Fruit fly (Drosophila melanogaster): ENCODE results near the gene kay.

The kay gene

DNA sequence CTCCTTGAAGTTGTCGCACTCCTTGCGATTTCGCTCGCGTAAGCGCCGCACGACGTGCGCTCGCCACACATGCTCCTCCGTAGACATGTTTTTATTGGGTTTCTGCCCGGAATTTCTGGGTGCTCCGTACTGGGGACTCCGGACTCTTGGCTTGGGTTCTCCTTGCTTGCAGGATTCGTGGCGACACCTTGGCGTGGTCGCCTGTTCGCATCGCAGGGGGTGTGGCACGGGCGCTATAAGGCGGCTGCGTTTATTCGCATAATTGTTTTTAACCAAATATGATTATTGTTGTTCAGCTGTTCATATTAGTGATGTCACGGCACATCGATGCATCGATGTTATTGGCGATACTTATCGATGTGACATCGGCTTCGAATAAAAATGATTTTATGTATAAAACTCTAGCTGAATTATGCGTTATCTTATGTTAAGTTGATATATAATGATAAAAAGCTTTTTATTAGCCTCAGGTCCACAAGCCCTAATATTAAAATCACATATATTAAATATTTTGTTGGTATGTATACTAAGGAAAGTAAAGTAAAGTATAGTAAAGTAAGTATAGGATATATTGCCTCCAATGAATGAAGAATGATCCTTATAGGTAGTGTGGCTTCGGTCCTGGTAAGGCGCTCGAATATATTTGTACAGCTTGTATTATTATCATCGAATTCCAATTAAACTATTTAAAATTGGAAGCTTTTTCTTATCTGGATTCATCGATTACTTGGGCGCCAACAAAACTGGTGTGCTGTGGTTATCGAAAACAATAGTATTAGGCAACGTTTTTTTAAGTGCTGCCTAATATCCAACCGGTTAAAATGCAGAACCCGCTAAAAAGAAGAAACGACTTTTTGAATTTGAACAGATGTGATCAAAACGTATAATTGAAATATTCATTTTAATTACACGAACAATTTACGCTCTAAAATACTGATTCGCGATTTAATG lies 69.2 kb downstream of the kay start, which contains the start of gene Atg16:
Atg16 (minus strand) TSS at position 343 of the 951 bp plus-strand sequence.
- peak; percentile 7 for TF ChIP-seq bab1 (GFP tag; optimal IDR thresholded peaks at IDR 0.05)
- TF ChIP-seq kay (GFP tag; ENCODE audit: borderline replicate concordance), result peak; percentile 49
- TF ChIP-seq pad (GFP tag; optimal IDR thresholded peaks at IDR 0.05), result peak; percentile 50
- TF ChIP-seq tj (GFP tag; optimal IDR thresholded peaks at IDR 0.05), result no peak
- TF ChIP-seq Crg-1 (GFP tag; optimal IDR thresholded peaks at IDR 0.05), result peak; percentile 27
- peak; percentile 19 for TF ChIP-seq CG11617 (GFP tag; optimal IDR thresholded peaks at IDR 0.05)
- no peak for TF ChIP-seq ovo (GFP tag; optimal IDR thresholded peaks at IDR 0.05)
- no peak for TF ChIP-seq Mnt (GFP tag; optimal IDR thresholded peaks at IDR 0.05)
- TF ChIP-seq cic (GFP tag; optimal IDR thresholded peaks at IDR 0.05), result no peak
- peak; percentile 50 for TF ChIP-seq CG1620 (GFP tag; optimal IDR thresholded peaks at IDR 0.05)
- no peak for TF ChIP-seq Hr96 (GFP tag; optimal IDR thresholded peaks at IDR 0.05)
- no peak for TF ChIP-seq CG14711 (tag; optimal IDR thresholded peaks at IDR 0.05)
- no peak for TF ChIP-seq CG33017 (tag; optimal IDR thresholded peaks at IDR 0.05)
- no peak for TF ChIP-seq CG7045 (GFP tag; optimal IDR thresholded peaks at IDR 0.05)
- TF ChIP-seq Clk (GFP tag; optimal IDR thresholded peaks at IDR 0.05), result no peak
- no peak for TF ChIP-seq cnc (optimal IDR thresholded peaks at IDR 0.05)
- peak; percentile 31 for TF ChIP-seq toe (GFP tag; optimal IDR thresholded peaks at IDR 0.05)
- TF ChIP-seq CG12768 (GFP tag; optimal IDR thresholded peaks at IDR 0.05), result peak; percentile 10
- peak; percentile 4 for TF ChIP-seq CG7101 (tag; optimal IDR thresholded peaks at IDR 0.05)
- peak; percentile 30 for TF ChIP-seq CG5204 (GFP tag; optimal IDR thresholded peaks at IDR 0.05)

DNA sequence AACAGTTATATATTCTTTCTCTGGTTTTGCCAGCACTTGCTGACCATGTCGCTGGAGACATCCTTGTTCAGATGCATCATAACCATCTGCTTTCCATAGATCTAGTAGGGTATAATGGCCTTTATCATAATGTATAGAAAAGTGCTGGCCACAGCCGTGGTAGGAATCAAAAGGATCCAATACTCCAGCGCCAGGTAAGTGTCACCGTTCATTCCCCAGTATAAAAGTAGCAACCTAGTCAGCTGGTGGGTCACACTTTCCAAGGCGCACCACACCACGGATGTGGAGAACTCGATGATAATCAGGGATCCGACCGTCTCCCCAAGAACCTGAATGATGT lies 69.9 kb downstream of the kay start, which contains the start of gene Prtl99C:
Prtl99C (plus strand) TSS at position 241 of the 340 bp plus-strand sequence.
- TF ChIP-seq CG12768 (GFP tag; optimal IDR thresholded peaks at IDR 0.05) (no peak), cnc (optimal IDR thresholded peaks at IDR 0.05) (no peak), Hr96 (GFP tag; optimal IDR thresholded peaks at IDR 0.05) (no peak), Mnt (GFP tag; optimal IDR thresholded peaks at IDR 0.05) (no peak), CG33017 (tag; optimal IDR thresholded peaks at IDR 0.05) (no peak), CG11617 (GFP tag; optimal IDR thresholded peaks at IDR 0.05) (no peak)

DNA sequence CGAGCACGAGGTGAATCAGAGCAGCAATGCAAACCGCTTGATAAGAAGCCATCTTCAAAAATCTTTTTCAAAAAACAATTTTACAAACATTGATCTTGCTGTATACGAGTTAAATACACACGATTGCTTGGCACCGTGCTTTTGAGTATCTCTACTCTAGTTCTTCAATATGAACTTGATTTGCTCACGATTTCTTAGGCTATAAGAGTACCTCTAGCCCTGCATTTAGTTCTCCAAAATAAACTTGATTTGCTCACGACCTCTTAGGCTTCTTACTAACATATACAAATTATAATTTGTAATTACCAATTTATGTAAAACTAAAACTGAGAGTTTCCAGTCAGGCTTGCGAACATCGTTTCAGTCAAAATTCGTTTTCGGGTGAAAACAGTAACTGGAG lies 70.4 kb downstream of the kay start, which contains the start of gene CG42592:
CG42592 (minus strand) TSS at position 101 of the 400 bp plus-strand sequence.
- TF ChIP-seq CG14711 (tag; optimal IDR thresholded peaks at IDR 0.05) (no peak), toe (GFP tag; optimal IDR thresholded peaks at IDR 0.05) (no peak), tj (GFP tag; optimal IDR thresholded peaks at IDR 0.05) (no peak), ovo (GFP tag; optimal IDR thresholded peaks at IDR 0.05) (no peak), kay (GFP tag; ENCODE audit: borderline replicate concordance) (no peak), CG11617 (GFP tag; optimal IDR thresholded peaks at IDR 0.05) (no peak), CG7045 (GFP tag; optimal IDR thresholded peaks at IDR 0.05) (no peak), Clk (GFP tag; optimal IDR thresholded peaks at IDR 0.05) (no peak), CG12768 (GFP tag; optimal IDR thresholded peaks at IDR 0.05) (no peak), CG33017 (tag; optimal IDR thresholded peaks at IDR 0.05) (no peak), CG7101 (tag; optimal IDR thresholded peaks at IDR 0.05) (no peak), bab1 (GFP tag; optimal IDR thresholded peaks at IDR 0.05) (no peak), CG1620 (GFP tag; optimal IDR thresholded peaks at IDR 0.05) (no peak)

dm6 chr3R:29837771-29838170 lies 72.0 kb downstream of the kay start:
- no peak for TF ChIP-seq CG1620 (GFP tag; optimal IDR thresholded peaks at IDR 0.05)
- no peak for TF ChIP-seq ovo (GFP tag; optimal IDR thresholded peaks at IDR 0.05)
- no peak for TF ChIP-seq CG5204 (GFP tag; optimal IDR thresholded peaks at IDR 0.05)
- TF ChIP-seq CG7045 (GFP tag; optimal IDR thresholded peaks at IDR 0.05), result no peak
- TF ChIP-seq CG33017 (tag; optimal IDR thresholded peaks at IDR 0.05), result no peak
- TF ChIP-seq pad (GFP tag; optimal IDR thresholded peaks at IDR 0.05), result no peak
- TF ChIP-seq cic (GFP tag; optimal IDR thresholded peaks at IDR 0.05), result no peak
- TF ChIP-seq tj (GFP tag; optimal IDR thresholded peaks at IDR 0.05), result no peak
- no peak for TF ChIP-seq toe (GFP tag; optimal IDR thresholded peaks at IDR 0.05)
- TF ChIP-seq Crg-1 (GFP tag; optimal IDR thresholded peaks at IDR 0.05), result no peak
- TF ChIP-seq kay (GFP tag; ENCODE audit: borderline replicate concordance), result no peak
- TF ChIP-seq CG7101 (tag; optimal IDR thresholded peaks at IDR 0.05), result no peak
- TF ChIP-seq cnc (optimal IDR thresholded peaks at IDR 0.05), result no peak
- TF ChIP-seq CG11617 (GFP tag; optimal IDR thresholded peaks at IDR 0.05), result no peak

- TF ChIP-seq cnc (optimal IDR thresholded peaks at IDR 0.05), result no peak
- TF ChIP-seq pad (GFP tag; optimal IDR thresholded peaks at IDR 0.05), result no peak
- TF ChIP-seq CG7045 (GFP tag; optimal IDR thresholded peaks at IDR 0.05), result no peak
- no peak for TF ChIP-seq CG1620 (GFP tag; optimal IDR thresholded peaks at IDR 0.05)
- no peak for TF ChIP-seq CG11617 (GFP tag; optimal IDR thresholded peaks at IDR 0.05)
- TF ChIP-seq Hr96 (GFP tag; optimal IDR thresholded peaks at IDR 0.05), result no peak
- TF ChIP-seq Crg-1 (GFP tag; optimal IDR thresholded peaks at IDR 0.05), result no peak
- TF ChIP-seq kay (GFP tag; ENCODE audit: borderline replicate concordance), result no peak
- TF ChIP-seq Mnt (GFP tag; optimal IDR thresholded peaks at IDR 0.05), result no peak
- no peak for TF ChIP-seq cic (GFP tag; optimal IDR thresholded peaks at IDR 0.05)
- no peak for TF ChIP-seq CG33017 (tag; optimal IDR thresholded peaks at IDR 0.05)
Measured at dm6 chr3R:29838751-29839150, 73.0 kb downstream of the kay start.

dm6 chr3R:29839707-29840311 lies 74.0 kb downstream of the kay start:
- TF ChIP-seq bab1 (GFP tag; optimal IDR thresholded peaks at IDR 0.05), result peak; percentile 56
- peak; percentile 95 for TF ChIP-seq tj (GFP tag; optimal IDR thresholded peaks at IDR 0.05)
- no peak for TF ChIP-seq cic (GFP tag; optimal IDR thresholded peaks at IDR 0.05)

All from whole organism, adult.